Worm (Caenorhabditis elegans) whole organism, late embryonic: ENCODE data around the gene F56D6.19.

Experiments used
- C38D4.7 ChIP-seq: fragments of 200-800 bp; sonication (Bioruptor generic); optimal IDR thresholded peaks from 2 replicates; lab custom pipeline; 2018; ENCODE audit warnings: mild to moderate bottlenecking, missing genetic modification characterization, moderate library complexity, missing compliant biosample characterization
- K02D7.2 ChIP-seq: sonication (generic microtip); optimal IDR thresholded peaks from 2 replicates; lab custom pipeline; 2017; ENCODE audit warnings: mild to moderate bottlenecking, missing genetic modification characterization, missing compliant biosample characterization
- Y22D7AL.16 ChIP-seq: sonication (generic microtip); optimal IDR thresholded peaks from 2 replicates; lab custom pipeline; 2016; ENCODE audit warnings: missing genetic modification characterization, missing compliant biosample characterization
- ceh-22 ChIP-seq: sonication (generic microtip); optimal IDR thresholded peaks from 2 replicates; lab custom pipeline; 2017; ENCODE audit warnings: missing biosample characterization, missing genetic modification characterization
- dmd-4 ChIP-seq: sonication (generic microtip); optimal IDR thresholded peaks from 2 replicates; lab custom pipeline; 2016; ENCODE audit warnings: borderline replicate concordance, missing genetic modification characterization, missing compliant biosample characterization
- elt-2 ChIP-seq: sonication (generic microtip); optimal IDR thresholded peaks from 2 replicates; lab custom pipeline; 2016; ENCODE audit warnings: missing genetic modification reagents, missing genetic modification characterization, missing compliant biosample characterization
- ets-4 ChIP-seq: sonication (generic microtip); optimal IDR thresholded peaks from 2 replicates; lab custom pipeline; 2016; ENCODE audit warnings: missing genetic modification characterization, missing compliant biosample characterization
- fax-1 ChIP-seq: sonication (generic microtip); optimal IDR thresholded peaks from 2 replicates; lab custom pipeline; 2016; ENCODE audit warnings: missing genotype, missing genetic modification characterization, missing compliant biosample characterization
- gmeb-2 ChIP-seq: sonication (generic microtip); optimal IDR thresholded peaks from 2 replicates; lab custom pipeline; 2016; ENCODE audit warnings: missing genetic modification characterization, inconsistent platforms, missing compliant biosample characterization
- lim-6 ChIP-seq: sonication (generic microtip); optimal IDR thresholded peaks from 2 replicates; lab custom pipeline; 2016; ENCODE audit warnings: missing genetic modification characterization, missing compliant biosample characterization
- madf-2 ChIP-seq: sonication (generic microtip); optimal IDR thresholded peaks from 2 replicates; lab custom pipeline; 2017; ENCODE audit warnings: missing genetic modification characterization, missing compliant biosample characterization
- nfya-1 ChIP-seq: sonication (generic microtip); optimal IDR thresholded peaks from 2 replicates; lab custom pipeline; 2017; ENCODE audit warnings: missing genetic modification characterization, mild to moderate bottlenecking, missing compliant biosample characterization, antibody characterized with exemption, moderate library complexity
- nhr-11 ChIP-seq: fragments of 150-350 bp; optimal IDR thresholded peaks from 2 replicates; lab custom pipeline; 2014; ENCODE audit warnings: missing biosample characterization, missing genetic modification characterization
- rnt-1 ChIP-seq: sonication (generic microtip); optimal IDR thresholded peaks from 2 replicates; lab custom pipeline; 2016; ENCODE audit warnings: missing genetic modification characterization, missing compliant biosample characterization

DNA sequence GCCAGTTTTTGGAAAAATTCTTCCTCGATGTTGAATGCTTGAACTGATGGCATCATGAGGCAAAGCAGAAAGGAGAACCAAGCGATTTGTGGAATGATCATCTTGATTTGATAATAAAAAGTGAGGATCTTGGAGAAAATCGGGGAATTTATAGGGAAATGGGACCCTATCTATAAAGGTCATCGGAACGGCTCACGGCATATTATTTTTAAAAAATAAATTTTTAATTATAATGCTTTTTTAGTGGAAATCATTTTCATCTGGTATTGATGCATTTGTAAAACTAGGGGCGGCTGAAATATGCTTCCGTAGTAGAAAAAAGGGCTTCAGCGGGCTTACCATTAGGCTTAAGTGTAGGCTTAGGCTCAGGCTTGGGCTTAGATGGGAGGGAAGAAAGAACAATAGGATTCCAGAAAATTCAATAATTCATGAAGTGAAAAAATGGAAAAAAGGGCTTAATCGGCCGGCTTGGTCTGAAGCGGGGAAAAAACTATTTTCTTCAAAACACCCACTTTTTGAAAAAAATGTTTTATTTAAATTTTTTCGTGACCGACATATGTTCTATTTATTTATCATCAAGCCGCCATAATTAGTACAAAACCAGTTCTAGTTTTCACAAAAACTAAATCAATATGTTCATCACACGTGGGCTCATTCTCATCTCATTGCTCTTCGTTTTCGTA, 6.9 kb upstream of the F56D6.19 start, which contains the start of the genes F56D6.22 and F56D6.12:
- TF ChIP-seq K02D7.2 (tag; lab: Kevin White, UChicago) (no peak), madf-2 (tag; lab: Kevin White, UChicago) (no peak), ceh-22 (tag; lab: Kevin White, UChicago) (no peak), nhr-11 (tag; lab: Kevin White, UChicago) (no peak), lim-6 (tag; lab: Kevin White, UChicago) (no peak), dmd-4 (tag; lab: Kevin White, UChicago) (no peak), Y22D7AL.16 (tag; lab: Kevin White, UChicago) (no peak), elt-2 (tag; lab: Kevin White, UChicago) (no peak), fax-1 (no peak), rnt-1 (tag; lab: Kevin White, UChicago) (no peak), C38D4.7 (GFP tag; lab: Kevin White, UChicago) (no peak), gmeb-2 (no peak), ets-4 (no peak), nfya-1 (tag; lab: Kevin White, UChicago) (no peak)
